Fruit fly (Drosophila melanogaster) whole organism, embryonic: ENCODE results near the gene Arpc1.

ENCODE experiments used
- Ada2b ChIP-seq: fragments of 200-800 bp; sonication (Bioruptor generic); IDR thresholded peaks from 2 replicates; pipeline ENCODE4 v1.3.6; 2022; ENCODE audit warnings: missing biosample characterization, missing genetic modification characterization
- Bgb ChIP-seq: fragments of 200-800 bp; sonication (Bioruptor generic); IDR thresholded peaks from 2 replicates; pipeline ENCODE4 v1.3.6; 2022; ENCODE audit warnings: missing biosample characterization, missing genetic modification characterization; ENCODE audit not compliant: partially characterized antibody
- CG10543 ChIP-seq: fragments of 200-800 bp; sonication (Bioruptor generic); optimal IDR thresholded peaks from 3 replicates; lab custom pipeline; 2017; ENCODE audit warnings: missing biosample characterization, mild to moderate bottlenecking, missing genetic modification characterization, moderate library complexity
- CG12769 ChIP-seq: fragments of 200-800 bp; sonication (Bioruptor generic); optimal IDR thresholded peaks from 2 replicates; lab custom pipeline; 2019; ENCODE audit warnings: missing biosample characterization, mild to moderate bottlenecking, missing genetic modification characterization, moderate library complexity
- CG13287 ChIP-seq: fragments of 200-800 bp; sonication (Bioruptor generic); IDR thresholded peaks from 2 replicates; pipeline ENCODE4 v1.3.6; 2022; ENCODE audit warnings: missing biosample characterization, missing genetic modification characterization; ENCODE audit not compliant: partially characterized antibody
- CG16779 ChIP-seq: fragments of 200-800 bp; sonication (Bioruptor generic); IDR thresholded peaks from 2 replicates; pipeline ENCODE4 v1.3.6; 2022; ENCODE audit warnings: missing biosample characterization, missing genetic modification characterization
- CG16815 ChIP-seq: fragments of 200-800 bp; sonication (Bioruptor generic); optimal IDR thresholded peaks from 3 replicates; lab custom pipeline; 2017; ENCODE audit warnings: missing biosample characterization, mild to moderate bottlenecking, missing genetic modification characterization
- CG17361 ChIP-seq: fragments of 200-800 bp; sonication (Bioruptor generic); IDR thresholded peaks from 3 replicates; pipeline ENCODE4 v1.3.6; 2022; ENCODE audit warnings: missing biosample characterization, missing genetic modification characterization
- CG1792 ChIP-seq: fragments of 200-800 bp; sonication (Bioruptor generic); optimal IDR thresholded peaks from 2 replicates; lab custom pipeline; 2016; ENCODE audit warnings: missing biosample characterization, missing genetic modification characterization
- CG2199 ChIP-seq: fragments of 200-800 bp; sonication (Bioruptor generic); IDR thresholded peaks from 3 replicates; pipeline ENCODE4 v1.3.6; 2022; ENCODE audit warnings: missing biosample characterization, missing genetic modification characterization
- CG34224 ChIP-seq: fragments of 200-800 bp; sonication (Bioruptor generic); IDR thresholded peaks from 3 replicates; pipeline ENCODE4 v1.3.6; 2022; ENCODE audit warnings: missing biosample characterization, missing genetic modification characterization; ENCODE audit not compliant: partially characterized antibody
- CG34422 ChIP-seq: fragments of 200-800 bp; sonication (Bioruptor generic); IDR thresholded peaks from 3 replicates; pipeline ENCODE4 v1.3.6; 2022; ENCODE audit warnings: missing biosample characterization, missing genetic modification characterization
- CG6654 ChIP-seq: fragments of 200-800 bp; sonication (Bioruptor generic); optimal IDR thresholded peaks from 2 replicates; lab custom pipeline; 2017; ENCODE audit warnings: missing biosample characterization, mild to moderate bottlenecking, missing genetic modification characterization
- CG9437 ChIP-seq: fragments of 200-800 bp; sonication (Bioruptor generic); optimal IDR thresholded peaks from 2 replicates; lab custom pipeline; 2018; ENCODE audit warnings: missing biosample characterization, mild to moderate bottlenecking, missing genetic modification characterization
- CG9932 ChIP-seq: fragments of 200-800 bp; sonication (Bioruptor generic); IDR thresholded peaks from 2 replicates; pipeline ENCODE4 v1.3.6; 2022; ENCODE audit warnings: missing biosample characterization, missing genetic modification characterization
- CHES-1-like ChIP-seq: fragments of 200-800 bp; sonication (Bioruptor generic); optimal IDR thresholded peaks from 2 replicates; lab custom pipeline; 2016; ENCODE audit warnings: missing biosample characterization, missing genetic modification characterization
- Chrac-16 ChIP-seq: fragments of 200-800 bp; sonication (Bioruptor generic); optimal IDR thresholded peaks from 3 replicates; lab custom pipeline; 2016; ENCODE audit warnings: missing biosample characterization, missing genetic modification characterization
- Dfd ChIP-seq, 2 experiments: fragments of >200 bp; optimal IDR thresholded peaks; 2 replicates each; lab custom pipeline; 2017; ENCODE audit warnings: missing biosample characterization in 2 of 2, missing genetic modification characterization in 2 of 2
- HLH4C ChIP-seq: fragments of 200-800 bp; sonication (Bioruptor generic); IDR thresholded peaks from 3 replicates; pipeline ENCODE4 v1.3.6; 2022; ENCODE audit warnings: missing biosample characterization, missing genetic modification characterization; ENCODE audit not compliant: partially characterized antibody
- Mes4 ChIP-seq: fragments of 200-800 bp; sonication (Bioruptor generic); optimal IDR thresholded peaks from 2 replicates; lab custom pipeline; 2016; ENCODE audit warnings: missing biosample characterization, missing genetic modification characterization
- Spps ChIP-seq: fragments of 200-800 bp; sonication (Bioruptor generic); optimal IDR thresholded peaks from 2 replicates; lab custom pipeline; 2018; ENCODE audit warnings: missing biosample characterization, mild to moderate bottlenecking, missing genetic modification characterization
- ato ChIP-seq: fragments of 200-800 bp; sonication (Bioruptor generic); IDR thresholded peaks from 2 replicates; pipeline ENCODE4 v1.3.6; 2022; ENCODE audit warnings: missing biosample characterization, missing genetic modification characterization; ENCODE audit not compliant: partially characterized antibody
- bbx ChIP-seq: fragments of 200-800 bp; sonication (Bioruptor generic); IDR thresholded peaks from 2 replicates; pipeline ENCODE4 v1.3.6; 2022; ENCODE audit warnings: missing biosample characterization, missing genetic modification characterization; ENCODE audit not compliant: partially characterized antibody
- bcd ChIP-seq: fragments of 200-800 bp; sonication (Bioruptor generic); optimal IDR thresholded peaks from 2 replicates; lab custom pipeline; 2017; ENCODE audit warnings: missing biosample characterization, mild to moderate bottlenecking, missing genetic modification characterization
- bowl ChIP-seq: fragments of 200-800 bp; sonication (Bioruptor generic); IDR thresholded peaks from 2 replicates; pipeline ENCODE4 v1.3.6; 2022; ENCODE audit warnings: missing biosample characterization, missing genetic modification characterization
- cg ChIP-seq: fragments of 200-800 bp; sonication (Bioruptor generic); optimal IDR thresholded peaks from 3 replicates; lab custom pipeline; 2019; ENCODE audit warnings: missing biosample characterization, mild to moderate bottlenecking, missing genetic modification characterization, moderate library complexity
- chinmo ChIP-seq: fragments of 200-800 bp; sonication (Bioruptor generic); IDR thresholded peaks from 4 replicates; pipeline ENCODE4 v1.3.6; 2022; ENCODE audit warnings: missing biosample characterization, missing genetic modification characterization; ENCODE audit not compliant: partially characterized antibody
- chm ChIP-seq: fragments of 200-800 bp; sonication (Bioruptor generic); IDR thresholded peaks from 2 replicates; pipeline ENCODE4 v1.3.6; 2022; ENCODE audit warnings: missing biosample characterization, missing genetic modification characterization
- ci ChIP-seq: fragments of 200-800 bp; sonication (Bioruptor generic); IDR thresholded peaks from 3 replicates; pipeline ENCODE4 v1.3.6; 2022; ENCODE audit warnings: missing biosample characterization, missing genetic modification characterization
- grau ChIP-seq: fragments of 200-800 bp; optimal IDR thresholded peaks from 3 replicates; lab custom pipeline; 2019; ENCODE audit warnings: missing biosample characterization, mild to moderate bottlenecking, missing genetic modification characterization, moderate library complexity
- gsb ChIP-seq: fragments of 200-800 bp; sonication (Bioruptor generic); IDR thresholded peaks from 2 replicates; pipeline ENCODE4 v1.3.6; 2022; ENCODE audit warnings: missing biosample characterization, missing genetic modification characterization
- gt ChIP-seq: fragments of 200-800 bp; sonication (Bioruptor generic); IDR thresholded peaks from 2 replicates; pipeline ENCODE4 v1.3.6; 2022; ENCODE audit warnings: missing biosample characterization, missing genetic modification characterization
- her ChIP-seq: fragments of 200-800 bp; sonication (Bioruptor generic); optimal IDR thresholded peaks from 2 replicates; lab custom pipeline; 2016; ENCODE audit warnings: missing biosample characterization, missing genetic modification characterization
- inv ChIP-seq: fragments of 200-800 bp; sonication (Bioruptor generic); IDR thresholded peaks from 2 replicates; pipeline ENCODE4 v1.3.6; 2022; ENCODE audit warnings: missing biosample characterization, missing genetic modification characterization; ENCODE audit not compliant: partially characterized antibody
- mld ChIP-seq: fragments of 200-800 bp; sonication (Bioruptor generic); IDR thresholded peaks from 3 replicates; pipeline ENCODE4 v1.3.6; 2022; ENCODE audit warnings: missing biosample characterization, missing genetic modification characterization; ENCODE audit not compliant: partially characterized antibody
- oc ChIP-seq: fragments of 200-800 bp; sonication (Bioruptor generic); optimal IDR thresholded peaks from 2 replicates; lab custom pipeline; 2018; ENCODE audit warnings: missing biosample characterization, mild to moderate bottlenecking, missing genetic modification characterization, moderate library complexity
- org-1 ChIP-seq: fragments of 200-800 bp; sonication (Bioruptor generic); optimal IDR thresholded peaks from 2 replicates; lab custom pipeline; 2017; ENCODE audit warnings: missing biosample characterization, missing genetic modification characterization
- pho ChIP-seq: fragments of 200-800 bp; sonication (Bioruptor generic); optimal IDR thresholded peaks from 2 replicates; lab custom pipeline; 2016; ENCODE audit warnings: missing biosample characterization, missing genetic modification characterization
- rib ChIP-seq: fragments of 200-800 bp; sonication (Bioruptor generic); IDR thresholded peaks from 2 replicates; pipeline ENCODE4 v1.3.6; 2022; ENCODE audit warnings: missing biosample characterization, missing genetic modification characterization
- sc ChIP-seq, 3 experiments: fragments of >200 bp in 2 of 3; fragments of 200-800 bp in 1 of 3; sonication (Bioruptor generic) in 1 of 3; optimal IDR thresholded peaks; 2 replicates in 2 of 3; 3 replicates in 1 of 3; lab custom pipeline; 2017; ENCODE audit warnings: mild to moderate bottlenecking in 1 of 3, missing biosample characterization in 1 of 3, missing genetic modification characterization in 1 of 3, missing genetic modification reagents in 1 of 3
- sd ChIP-seq: fragments of 200-800 bp; sonication (Bioruptor generic); optimal IDR thresholded peaks from 3 replicates; lab custom pipeline; 2018; ENCODE audit warnings: missing biosample characterization, mild to moderate bottlenecking, missing genetic modification characterization, moderate library complexity
- tgo ChIP-seq: fragments of 200-800 bp; sonication (Bioruptor generic); IDR thresholded peaks from 3 replicates; pipeline ENCODE4 v1.3.6; 2022; ENCODE audit warnings: missing biosample characterization, missing genetic modification characterization
- tna ChIP-seq: fragments of 200-800 bp; sonication (Bioruptor generic); IDR thresholded peaks from 2 replicates; pipeline ENCODE4 v1.3.6; 2022; ENCODE audit warnings: missing biosample characterization, missing genetic modification characterization; ENCODE audit not compliant: partially characterized antibody
- unc-4 ChIP-seq: fragments of 200-800 bp; sonication (Bioruptor generic); IDR thresholded peaks from 2 replicates; pipeline ENCODE4 v1.3.6; 2022; ENCODE audit warnings: missing biosample characterization, missing genetic modification characterization; ENCODE audit not compliant: partially characterized antibody
- wek ChIP-seq: fragments of 200-800 bp; sonication (Bioruptor generic); optimal IDR thresholded peaks from 3 replicates; lab custom pipeline; 2018; ENCODE audit warnings: missing biosample characterization, mild to moderate bottlenecking, missing genetic modification characterization, moderate library complexity
- z ChIP-seq: fragments of 200-800 bp; sonication (Bioruptor generic); IDR thresholded peaks from 3 replicates; pipeline ENCODE4 v1.3.6; 2022; ENCODE audit warnings: missing biosample characterization, missing genetic modification characterization

The Arpc1 gene

DNA sequence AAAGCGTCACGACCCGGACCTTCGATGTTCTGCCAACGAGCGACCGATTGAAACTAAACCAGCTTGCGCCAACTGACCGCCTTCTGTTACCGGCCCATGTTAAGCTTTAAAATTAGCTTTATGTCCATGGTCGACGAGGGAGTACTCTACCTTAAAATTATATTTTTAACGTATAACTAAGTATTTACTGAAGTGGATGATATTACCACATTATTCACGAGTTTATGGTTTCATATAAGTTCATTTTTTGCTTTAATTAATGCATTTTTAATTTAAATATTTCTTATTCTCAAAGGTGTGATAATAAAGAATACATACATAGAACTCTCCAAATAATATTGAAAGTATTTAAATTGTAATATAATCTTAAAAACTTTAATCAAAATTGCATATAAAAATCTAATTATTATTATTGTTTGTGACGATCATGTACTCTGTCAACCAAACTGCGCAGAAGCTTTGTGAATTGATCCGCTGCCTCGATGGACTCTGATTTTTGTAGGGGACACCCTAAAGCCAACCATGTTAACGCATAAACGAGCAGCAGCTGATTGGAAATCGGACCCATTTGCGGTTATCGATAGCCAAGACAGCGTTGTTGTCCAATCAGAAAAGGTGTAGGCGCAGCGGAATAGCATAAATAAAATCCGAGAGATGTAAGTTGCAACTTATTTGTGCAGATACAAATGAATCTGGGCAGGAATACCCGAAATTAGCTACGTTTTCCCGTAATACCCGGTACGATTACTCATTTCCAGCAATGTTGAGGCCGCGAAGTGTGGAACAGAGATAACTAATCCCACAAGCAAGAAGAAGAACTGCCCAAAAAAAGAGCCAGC, 49.2 kb downstream of the Arpc1 start, which contains the start of the genes CG9008 and p38b (continued):
- peak; percentile 90 for TF ChIP-seq grau
- TF ChIP-seq CG9437 (GFP tag; lab: Kevin White, UChicago): peak; percentile 90
- TF ChIP-seq gsb (GFP tag; lab: Robert Waterston, UW): no peak
- peak; percentile 85 for TF ChIP-seq bcd (GFP tag; lab: Kevin White, UChicago)
- no peak for TF ChIP-seq Dfd (GFP tag; optimal IDR thresholded peaks at IDR 0.05; lab: Kevin White, UChicago)
- no peak for TF ChIP-seq sc (optimal IDR thresholded peaks at IDR 0.05; lab: Kevin White, UChicago)
- TF ChIP-seq sc (GFP tag; optimal IDR thresholded peaks at IDR 0.05; lab: Kevin White, UChicago): peak; percentile 65
- TF ChIP-seq pho: peak; percentile 41
- TF ChIP-seq CG10543: peak; percentile 91
- no peak for TF ChIP-seq Mes4 (GFP tag; lab: Kevin White, UChicago)
- no peak for TF ChIP-seq CG1792 (GFP tag; lab: Kevin White, UChicago)
- peak; percentile 32; the same call in 1 of the 2 replicates for TF ChIP-seq Ada2b (GFP tag; lab: Robert Waterston, UW)
- peak; percentile 97 for TF ChIP-seq CG17361 (GFP tag; lab: Robert Waterston, UW)
- TF ChIP-seq org-1 (GFP tag; lab: Kevin White, UChicago): peak; percentile 71
- peak; percentile 57; the same call in 2 of the 3 replicates for TF ChIP-seq tgo
- peak; percentile 47 for TF ChIP-seq Chrac-16
- no peak for TF ChIP-seq gt

DNA sequence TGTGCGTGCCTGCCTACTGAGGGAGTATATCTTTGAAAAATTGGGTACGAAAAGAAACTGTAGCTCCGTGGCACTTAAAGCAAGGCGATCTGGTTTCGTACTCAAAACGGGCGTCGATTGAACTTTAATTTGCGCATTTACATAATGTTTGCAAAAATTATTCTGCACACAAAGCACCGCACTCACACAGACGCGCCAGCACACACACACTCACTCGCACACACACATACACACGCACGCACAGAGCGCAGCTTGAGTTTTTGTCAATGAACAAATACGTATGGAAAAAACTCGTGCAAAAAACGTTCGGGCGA, 49.8 kb downstream of the Arpc1 start:
- TF ChIP-seq bowl (GFP tag; lab: Robert Waterston, UW) (peak; percentile 41; the same call in 1 of the 2 replicates), CG34224 (GFP tag; lab: Robert Waterston, UW) (peak; percentile 15; the same call in 1 of the 3 replicates), HLH4C (GFP tag; lab: Robert Waterston, UW) (0 out of 3 replicates have a peak, but pooled peaks have one; percentile 6), rib (peak; percentile 92), mld (GFP tag; lab: Robert Waterston, UW) (0 out of 3 replicates have a peak, but pooled peaks have one; percentile 48), CHES-1-like (GFP tag; lab: Kevin White, UChicago) (no peak), CG6654 (GFP tag; lab: Kevin White, UChicago) (no peak), Spps (no peak), CG16815 (GFP tag; lab: Kevin White, UChicago) (no peak), chm (GFP tag; lab: Robert Waterston, UW) (peak; percentile 25; the same call in 1 of the 2 replicates), ci (GFP tag; lab: Robert Waterston, UW) (peak; percentile 58; the same call in 2 of the 3 replicates), z (GFP tag; lab: Robert Waterston, UW) (peak; percentile 57; the same call in 1 of the 3 replicates), CG16779 (GFP tag; lab: Robert Waterston, UW) (peak; percentile 60; the same call in 1 of the 2 replicates), CG12769 (tag; lab: Kevin White, UChicago) (peak; percentile 22), ato (GFP tag; lab: Robert Waterston, UW) (peak; percentile 43; the same call in 1 of the 2 replicates), wek (GFP tag; lab: Kevin White, UChicago) (peak; percentile 13), her (GFP tag; lab: Kevin White, UChicago) (peak; percentile 17), Bgb (GFP tag; lab: Robert Waterston, UW) (peak; percentile 58; the same call in 1 of the 2 replicates), CG2199 (GFP tag; lab: Robert Waterston, UW) (0 out of 3 replicates have a peak, but pooled peaks have one; percentile 22), bbx (GFP tag; lab: Robert Waterston, UW) (peak; percentile 67; the same call in 1 of the 2 replicates), chinmo (GFP tag; lab: Robert Waterston, UW) (peak; percentile 80; the same call in 2 of the 4 replicates), inv (GFP tag; lab: Robert Waterston, UW) (peak; percentile 35; the same call in 1 of the 2 replicates), CG34422 (GFP tag; lab: Robert Waterston, UW) (peak; percentile 83; the same call in 1 of the 3 replicates), sd (tag; lab: Kevin White, UChicago) (no peak), cg (GFP tag; lab: Kevin White, UChicago) (peak; percentile 69), CG9932 (no peak), tna (GFP tag; lab: Robert Waterston, UW) (0 out of 2 replicates have a peak, but pooled peaks have one; percentile 36), CG13287 (GFP tag; lab: Robert Waterston, UW) (peak; percentile 15; the same call in 1 of the 2 replicates), unc-4 (GFP tag; lab: Robert Waterston, UW) (peak; percentile 26; the same call in 1 of the 2 replicates), oc (tag; lab: Kevin White, UChicago) (no peak)
